Worm (Caenorhabditis elegans) whole organism, L1 larva: ENCODE results near the gene mys-1.

ENCODE experiments used
- F16B12.6 ChIP-seq: fragments of 150-350 bp; optimal IDR thresholded peaks from 2 replicates; lab custom pipeline; 2014; ENCODE audit warnings: missing biosample characterization, missing genetic modification characterization
- Y116A8C.19 ChIP-seq: sonication (generic microtip); optimal IDR thresholded peaks from 2 replicates; lab custom pipeline; 2016; ENCODE audit warnings: missing compliant biosample characterization, missing genetic modification characterization, borderline replicate concordance
- aha-1 ChIP-seq: fragments of 150-350 bp; optimal IDR thresholded peaks from 2 replicates; lab custom pipeline; 2014; ENCODE audit warnings: missing biosample characterization, missing genetic modification characterization
- aly-2 ChIP-seq: fragments of 150-350 bp; optimal IDR thresholded peaks from 2 replicates; lab custom pipeline; 2014; ENCODE audit warnings: missing biosample characterization, missing genetic modification characterization
- ama-1 ChIP-seq: fragments of 150-350 bp; optimal IDR thresholded peaks from 2 replicates; lab custom pipeline; 2014
- blmp-1 ChIP-seq: fragments of 150-350 bp; optimal IDR thresholded peaks from 2 replicates; lab custom pipeline; 2014; ENCODE audit warnings: missing biosample characterization, missing genetic modification characterization
- ceh-8 ChIP-seq: fragments of 200-800 bp; sonication (Bioruptor generic); optimal IDR thresholded peaks from 2 replicates; lab custom pipeline; 2018; ENCODE audit warnings: mild to moderate bottlenecking, missing genetic modification characterization, moderate library complexity, missing compliant biosample characterization
- ceh-88 ChIP-seq: fragments of 200-800 bp; sonication (Bioruptor generic); IDR thresholded peaks from 2 replicates; pipeline ENCODE4 v1.3.6; 2022; ENCODE audit warnings: missing genetic modification characterization, missing compliant biosample characterization
- dpl-1 ChIP-seq, 3 experiments: fragments of 150-350 bp in 2 of 3; sonication (generic microtip) in 1 of 3; optimal IDR thresholded peaks; 2 replicates each; lab custom pipeline; 2014 to 2017; ENCODE audit warnings: missing biosample characterization in 3 of 3, missing genetic modification characterization in 3 of 3, missing genetic modification reagents in 3 of 3
- efl-1 ChIP-seq, 4 experiments: fragments of 150-350 bp; optimal IDR thresholded peaks in 3 of 4; peaks in 1 of 4; 1 replicate in 1 of 4; 2 replicates in 3 of 4; lab custom pipeline; 2014; ENCODE audit warnings: missing biosample characterization in 2 of 4, missing genetic modification characterization in 2 of 4, missing genetic modification reagents in 2 of 4
- efl-3 ChIP-seq: fragments of 200-800 bp; sonication (Bioruptor generic); optimal IDR thresholded peaks from 2 replicates; lab custom pipeline; 2018; ENCODE audit warnings: mild to moderate bottlenecking, missing genetic modification characterization, missing compliant biosample characterization
- egl-13 ChIP-seq: sonication (generic microtip); optimal IDR thresholded peaks from 2 replicates; lab custom pipeline; 2016; ENCODE audit warnings: missing genotype, missing genetic modification reagents, missing genetic modification characterization, missing compliant biosample characterization
- egl-27 ChIP-seq, 2 experiments: fragments of 150-350 bp in 1 of 2; sonication (generic microtip); optimal IDR thresholded peaks; 3 replicates each; lab custom pipeline; 2017 to 2018; ENCODE audit warnings: missing biosample characterization in 2 of 2, missing genetic modification characterization in 2 of 2, missing genetic modification reagents in 2 of 2
- elt-2 ChIP-seq: sonication (generic microtip); optimal IDR thresholded peaks from 2 replicates; lab custom pipeline; 2016; ENCODE audit warnings: missing genetic modification characterization, mild to moderate bottlenecking, inconsistent platforms, missing compliant biosample characterization, missing genetic modification reagents
- elt-3 ChIP-seq, 6 experiments: fragments of 150-350 bp in 1 of 6; sonication (generic microtip); optimal IDR thresholded peaks; 2 replicates each; lab custom pipeline; 2017 to 2018; ENCODE audit warnings: missing biosample characterization in 6 of 6, missing genetic modification characterization in 6 of 6, inconsistent platforms in 1 of 6
- fkh-4 ChIP-seq: sonication (generic microtip); optimal IDR thresholded peaks from 2 replicates; lab custom pipeline; 2016; ENCODE audit warnings: missing compliant biosample characterization, missing genetic modification characterization, borderline replicate concordance
- hlh-17 ChIP-seq: fragments of 200-800 bp; sonication (Bioruptor generic); optimal IDR thresholded peaks from 2 replicates; lab custom pipeline; 2018; ENCODE audit warnings: missing genetic modification characterization, mild to moderate bottlenecking, missing compliant biosample characterization, moderate library complexity, borderline replicate concordance
- hpl-2 ChIP-seq: fragments of 150-350 bp; optimal IDR thresholded peaks from 2 replicates; lab custom pipeline; 2014; ENCODE audit warnings: missing biosample characterization, missing genetic modification reagents, missing genetic modification characterization
- lin-13 ChIP-seq: fragments of 150-350 bp; optimal IDR thresholded peaks from 2 replicates; lab custom pipeline; 2014; ENCODE audit warnings: missing biosample characterization, missing genetic modification reagents, missing genetic modification characterization
- lin-14 ChIP-seq: fragments of 200-800 bp; sonication (Bioruptor generic); optimal IDR thresholded peaks from 2 replicates; lab custom pipeline; 2018; ENCODE audit warnings: mild to moderate bottlenecking, missing genetic modification characterization, moderate library complexity, missing compliant biosample characterization
- lin-15B ChIP-seq: fragments of 150-350 bp; sonication (generic microtip); optimal IDR thresholded peaks from 3 replicates; lab custom pipeline; 2014; ENCODE audit warnings: missing biosample characterization, missing genetic modification characterization
- lin-35 ChIP-seq, 2 experiments: fragments of 150-350 bp; optimal IDR thresholded peaks; 2 replicates each; lab custom pipeline; 2014; ENCODE audit warnings: missing biosample characterization in 2 of 2, missing genetic modification characterization in 2 of 2, missing genetic modification reagents in 2 of 2
- lin-39 ChIP-seq: fragments of 150-350 bp; optimal IDR thresholded peaks from 2 replicates; lab custom pipeline; 2014; ENCODE audit warnings: missing biosample characterization, missing genetic modification reagents, missing genetic modification characterization
- nhr-11 ChIP-seq: fragments of 150-350 bp; optimal IDR thresholded peaks from 2 replicates; lab custom pipeline; 2014; ENCODE audit warnings: missing biosample characterization, missing genetic modification characterization
- nhr-237 ChIP-seq: fragments of 150-350 bp; optimal IDR thresholded peaks from 2 replicates; lab custom pipeline; 2014; ENCODE audit warnings: missing biosample characterization, missing genetic modification characterization
- nhr-71 ChIP-seq: sonication (generic microtip); optimal IDR thresholded peaks from 2 replicates; lab custom pipeline; 2016; ENCODE audit warnings: mild to moderate bottlenecking, missing genetic modification characterization, moderate library complexity, missing compliant biosample characterization
- nhr-76 ChIP-seq: sonication (generic microtip); optimal IDR thresholded peaks from 2 replicates; lab custom pipeline; 2017; ENCODE audit warnings: missing biosample characterization, missing genetic modification characterization
- nhr-90 ChIP-seq: sonication (generic microtip); optimal IDR thresholded peaks from 2 replicates; lab custom pipeline; 2016; ENCODE audit warnings: mild to moderate bottlenecking, missing genetic modification characterization, missing compliant biosample characterization; ENCODE audit not compliant: poor library complexity
- pqm-1 ChIP-seq: sonication (generic microtip); optimal IDR thresholded peaks from 3 replicates; lab custom pipeline; 2017; ENCODE audit warnings: missing biosample characterization, missing genetic modification characterization
- rnt-1 ChIP-seq: sonication (generic microtip); optimal IDR thresholded peaks from 2 replicates; lab custom pipeline; 2016; ENCODE audit warnings: mild to moderate bottlenecking, missing genetic modification characterization, moderate library complexity, missing compliant biosample characterization
- snpc-4 ChIP-seq: fragments of 150-350 bp; optimal IDR thresholded peaks from 2 replicates; lab custom pipeline; 2014; ENCODE audit warnings: missing biosample characterization, missing genetic modification characterization
- sptf-1 ChIP-seq: fragments of 150-350 bp; optimal IDR thresholded peaks from 2 replicates; lab custom pipeline; 2014; ENCODE audit warnings: missing biosample characterization, missing genetic modification characterization
- unc-130 ChIP-seq: fragments of 150-350 bp; optimal IDR thresholded peaks from 2 replicates; lab custom pipeline; 2017; ENCODE audit warnings: missing biosample characterization, missing genetic modification characterization, inconsistent platforms
- vab-15 ChIP-seq: sonication (generic microtip); optimal IDR thresholded peaks from 2 replicates; lab custom pipeline; 2017; ENCODE audit warnings: missing genotype, mild to moderate bottlenecking, missing genetic modification characterization, missing compliant biosample characterization
- xbp-1 ChIP-seq: sonication (generic microtip); optimal IDR thresholded peaks from 2 replicates; lab custom pipeline; 2016; ENCODE audit warnings: missing genetic modification characterization, missing compliant biosample characterization
- zip-4 ChIP-seq: fragments of 200-800 bp; sonication (Bioruptor generic); optimal IDR thresholded peaks from 2 replicates; lab custom pipeline; 2018; ENCODE audit warnings: mild to moderate bottlenecking, missing genetic modification characterization, moderate library complexity, missing compliant biosample characterization
- ztf-11 ChIP-seq, 2 experiments: sonication (generic microtip); optimal IDR thresholded peaks; 2 replicates each; lab custom pipeline; 2016 to 2017; ENCODE audit warnings: missing genetic modification characterization in 2 of 2, missing biosample characterization in 1 of 2, missing compliant biosample characterization in 1 of 2

Gene mys-1

DNA sequence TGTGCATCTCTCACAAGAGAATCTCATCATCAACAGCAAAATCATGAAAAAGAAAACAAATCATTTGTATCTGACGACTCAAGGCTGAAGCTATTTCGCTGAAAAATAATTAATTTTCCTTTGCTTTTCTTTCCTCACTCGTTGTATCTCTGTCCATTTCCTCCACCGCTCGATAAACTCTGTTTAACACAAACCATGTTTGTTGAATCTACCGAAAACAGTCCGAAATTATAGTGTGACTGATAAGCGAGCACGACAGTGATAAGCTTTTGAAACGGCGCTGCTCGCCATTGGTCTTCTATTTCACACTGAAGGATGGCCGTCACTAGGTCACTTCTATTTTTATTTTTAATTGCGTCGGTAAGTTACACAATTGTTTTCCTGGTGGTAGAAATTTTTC, 8.8 kb downstream of the mys-1 start, which contains the start of gene npa-1:
Gene npa-1 (plus strand): TSS at position 142 of the 400 bp plus-strand sequence.
- TF ChIP-seq aha-1 (tag; lab: Kevin White, UChicago) (no peak), pqm-1 (peak; percentile 48), elt-2 (tag; lab: Kevin White, UChicago) (peak; percentile 18), efl-1 (optimal IDR thresholded peaks at IDR 0.05; lab: Kevin White, UChicago) (no peak), efl-1 (GFP tag; optimal IDR thresholded peaks at IDR 0.05 in 1 of 2; lab: Kevin White, UChicago) (peak in 1 of 2 experiments; percentile 75)

ce11 chrV:7072309-7072708, 12.2 kb downstream of the mys-1 start, which contains the start of gene F27B10.1:
Gene F27B10.1, plus strand, starts transcription at chrV:7072609.
- TF ChIP-seq lin-14 (GFP tag; lab: Kevin White, UChicago) (peak; percentile 4), dpl-1 (GFP tag; optimal IDR thresholded peaks at IDR 0.05; lab: Kevin White, UChicago) (no peak)

DNA sequence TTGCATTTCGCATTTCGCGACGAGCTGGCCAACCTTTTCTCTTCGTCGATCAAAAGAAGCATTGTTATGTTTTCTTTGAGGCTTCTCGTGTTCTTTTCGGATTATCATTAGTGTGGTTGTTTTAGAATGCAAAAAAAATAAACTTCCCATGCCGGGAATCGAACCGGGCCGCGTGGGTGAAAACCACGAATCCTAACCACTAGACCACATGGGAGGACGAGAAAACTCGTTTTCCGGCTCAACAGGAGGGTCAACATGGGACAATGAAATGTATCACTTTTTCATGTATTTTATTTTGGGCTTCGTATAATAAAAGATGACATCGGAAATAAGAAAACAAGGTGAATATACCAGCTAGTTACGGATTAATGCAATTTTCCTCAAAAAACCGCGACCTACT, 14.9 kb downstream of the mys-1 start:
- TF ChIP-seq efl-1 (optimal IDR thresholded peaks at IDR 0.05; lab: Kevin White, UChicago) = no peak
- peak in 1 of 2 experiments; percentile 85 for TF ChIP-seq efl-1 (GFP tag; optimal IDR thresholded peaks at IDR 0.05 in 1 of 2; lab: Kevin White, UChicago)
- TF ChIP-seq ztf-11 (tag; optimal IDR thresholded peaks at IDR 0.05; lab: Kevin White, UChicago) = no peak
- TF ChIP-seq unc-130 (tag; lab: Kevin White, UChicago) = no peak
- TF ChIP-seq egl-27 (tag; optimal IDR thresholded peaks at IDR 0.05; lab: Kevin White, UChicago) = no peak

DNA sequence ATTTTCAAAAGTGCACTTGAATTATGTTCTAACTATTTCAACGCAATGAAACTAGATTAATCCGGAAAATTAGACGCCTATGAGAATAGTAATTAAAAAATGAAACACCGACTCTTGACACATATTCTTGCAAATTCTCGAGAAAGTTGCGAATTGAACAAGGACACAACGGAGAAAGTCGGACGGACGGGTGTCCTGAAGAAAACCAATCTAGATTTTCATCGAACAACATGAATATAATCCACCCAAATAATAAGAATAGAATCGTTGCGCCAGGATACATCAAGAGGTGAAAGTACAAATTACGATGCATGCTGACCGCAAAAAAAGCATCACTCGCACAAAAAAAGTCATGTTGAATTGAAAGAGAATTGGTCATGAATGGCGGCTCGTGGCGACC, 15.6 kb downstream of the mys-1 start:
- TF ChIP-seq blmp-1 (tag; lab: Kevin White, UChicago) = peak; percentile 82
- no peak for TF ChIP-seq vab-15 (tag; lab: Kevin White, UChicago)

ce11 chrV:7065226-7065625, 19.2 kb downstream of the mys-1 start, which contains the start of gene Y57E12AR.1:
Gene Y57E12AR.1, minus strand, starts transcription at chrV:7065326.
- no peak for TF ChIP-seq ceh-8
- TF ChIP-seq nhr-90 (tag; lab: Kevin White, UChicago) = no peak
- no peak for TF ChIP-seq nhr-76 (tag; lab: Kevin White, UChicago)
- TF ChIP-seq xbp-1 (tag; lab: Kevin White, UChicago) = no peak
- TF ChIP-seq nhr-71 (tag; lab: Kevin White, UChicago) = no peak
- no peak for TF ChIP-seq fkh-4
- no peak for TF ChIP-seq hlh-17 (GFP tag; lab: Kevin White, UChicago)
- no peak for TF ChIP-seq F16B12.6 (tag; lab: Kevin White, UChicago)
- no peak for TF ChIP-seq unc-130 (tag; lab: Kevin White, UChicago)
- no peak for TF ChIP-seq zip-4 (GFP tag; lab: Kevin White, UChicago)

DNA sequence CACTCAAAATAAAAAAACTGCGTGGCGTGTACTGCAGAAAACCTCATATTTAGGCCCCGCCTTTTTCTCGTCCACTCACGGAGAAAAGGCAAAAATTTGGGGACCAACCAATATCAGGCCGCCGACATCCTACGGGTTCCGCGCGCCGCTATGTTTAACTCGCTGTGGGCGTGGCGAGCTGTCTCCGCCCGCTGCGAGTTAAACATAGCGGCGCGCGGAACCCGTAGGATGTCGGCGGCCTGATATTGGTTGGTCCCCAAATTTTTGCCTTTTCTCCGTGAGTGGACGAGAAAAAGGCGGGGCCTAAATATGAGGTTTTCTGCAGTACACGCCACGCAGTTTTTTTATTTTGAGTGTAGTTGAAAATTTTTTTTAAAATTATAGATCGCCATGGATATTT, 21.7 kb downstream of the mys-1 start, which contains the start of gene tmem-258:
Gene tmem-258 (plus strand): TSS at position 385 of the 400 bp plus-strand sequence.
- peak; percentile 42 for TF ChIP-seq snpc-4 (tag; lab: Kevin White, UChicago)

- peak; percentile 41 for TF ChIP-seq F16B12.6 (tag; lab: Kevin White, UChicago)
- TF ChIP-seq Y116A8C.19 (tag; lab: Kevin White, UChicago) = no peak
- no peak for TF ChIP-seq vab-15 (tag; lab: Kevin White, UChicago)
- TF ChIP-seq ceh-88 (GFP tag; lab: Robert Waterston, UW) = no peak
- TF ChIP-seq hpl-2 (GFP tag; lab: Kevin White, UChicago) = peak; percentile 16
- no peak for TF ChIP-seq ztf-11 (tag; optimal IDR thresholded peaks at IDR 0.05; lab: Kevin White, UChicago)
- TF ChIP-seq nhr-90 (tag; lab: Kevin White, UChicago) = peak; percentile 89
- peak; percentile 17 for TF ChIP-seq ama-1 (lab: Kevin White, UChicago)
- no peak for TF ChIP-seq sptf-1
- peak; percentile 66 for TF ChIP-seq lin-15B (tag; lab: Kevin White, UChicago)
- peak; percentile 22 for TF ChIP-seq nhr-237
- peak; percentile 90 for TF ChIP-seq nhr-71 (tag; lab: Kevin White, UChicago)
- peak; percentile 89 for TF ChIP-seq rnt-1 (tag; lab: Kevin White, UChicago)
- peak; percentile 13 for TF ChIP-seq ceh-8
- no peak for TF ChIP-seq nhr-76 (tag; lab: Kevin White, UChicago)
- peak; percentile 87 for TF ChIP-seq xbp-1 (tag; lab: Kevin White, UChicago)
- peak; percentile 89 for TF ChIP-seq unc-130 (tag; lab: Kevin White, UChicago)
- peak; percentile 81 to 92 for TF ChIP-seq lin-35 (GFP tag; optimal IDR thresholded peaks at IDR 0.05; lab: Kevin White, UChicago)
- TF ChIP-seq lin-13 (GFP tag; lab: Kevin White, UChicago) = peak; percentile 75
- peak; percentile 39 for TF ChIP-seq lin-39 (tag; lab: Kevin White, UChicago)
- TF ChIP-seq nhr-11 = peak; percentile 39
- TF ChIP-seq egl-13 (tag; lab: Kevin White, UChicago) = peak; percentile 13
- peak in 2 of 6 experiments; percentile 75 to 94 for TF ChIP-seq elt-3 (tag; optimal IDR thresholded peaks at IDR 0.05; lab: Kevin White, UChicago)
- TF ChIP-seq aly-2 = peak; percentile 61
- no peak for TF ChIP-seq efl-3
These were observed 24.1 kb downstream of the mys-1 start, which contains the start of the genes Y57E12AL.6 and Y57E12AL.1 for ce11 chrV:7060396-7060795. Gene Y57E12AL.6, minus strand, starts transcription at chrV:7060470. Gene Y57E12AL.1, plus strand, starts transcription at chrV:7060530.
